Worm (Caenorhabditis elegans) whole organism, L2 larva: ENCODE data around the gene clec-56.

Experiments
- F13H6.1 ChIP-seq: sonication (generic microtip); optimal IDR thresholded peaks from 2 replicates; lab custom pipeline; 2016; ENCODE audit warnings: missing genetic modification characterization, missing compliant biosample characterization
- R02D3.7 ChIP-seq: fragments of 150-350 bp; optimal IDR thresholded peaks from 2 replicates; lab custom pipeline; 2014; ENCODE audit warnings: missing biosample characterization, missing genetic modification characterization
- ZK546.5 ChIP-seq: sonication (generic microtip); optimal IDR thresholded peaks from 2 replicates; lab custom pipeline; 2017; ENCODE audit warnings: missing biosample characterization, missing genetic modification characterization
- aly-2 ChIP-seq: fragments of 150-350 bp; optimal IDR thresholded peaks from 2 replicates; lab custom pipeline; 2014; ENCODE audit warnings: missing biosample characterization, missing genetic modification characterization
- blmp-1 ChIP-seq: sonication (generic microtip); optimal IDR thresholded peaks from 2 replicates; lab custom pipeline; 2017; ENCODE audit warnings: missing genetic modification characterization, mild to moderate bottlenecking, missing compliant biosample characterization, antibody characterized with exemption, moderate library complexity; ENCODE audit not compliant: insufficient read depth
- ceh-82 ChIP-seq: fragments of 150-350 bp; optimal IDR thresholded peaks from 2 replicates; lab custom pipeline; 2014; ENCODE audit warnings: missing biosample characterization, missing genetic modification characterization
- dmd-4 ChIP-seq: sonication (generic microtip); optimal IDR thresholded peaks from 2 replicates; lab custom pipeline; 2017; ENCODE audit warnings: missing biosample characterization, missing genetic modification characterization
- elt-1 ChIP-seq: fragments of 150-350 bp; optimal IDR thresholded peaks from 2 replicates; lab custom pipeline; 2014; ENCODE audit warnings: missing biosample characterization, missing genetic modification characterization
- fos-1 ChIP-seq: fragments of 150-350 bp; optimal IDR thresholded peaks from 2 replicates; lab custom pipeline; 2014; ENCODE audit warnings: missing biosample characterization, missing genetic modification characterization
- gmeb-1 ChIP-seq: fragments of 150-350 bp; optimal IDR thresholded peaks from 2 replicates; lab custom pipeline; 2014; ENCODE audit warnings: missing biosample characterization, missing genetic modification characterization
- lin-13 ChIP-seq: fragments of 150-350 bp; optimal IDR thresholded peaks from 2 replicates; lab custom pipeline; 2014; ENCODE audit warnings: missing biosample characterization, missing genetic modification reagents, missing genetic modification characterization
- lin-39 ChIP-seq: fragments of 150-350 bp; optimal IDR thresholded peaks from 2 replicates; lab custom pipeline; 2014; ENCODE audit warnings: missing biosample characterization, missing genetic modification reagents, missing genetic modification characterization
- lsy-2 ChIP-seq, 2 experiments: fragments of 150-350 bp in 1 of 2; sonication (generic microtip) in 1 of 2; optimal IDR thresholded peaks; 2 replicates each; lab custom pipeline; 2014 to 2017; ENCODE audit warnings: missing biosample characterization in 2 of 2, missing genetic modification characterization in 2 of 2
- mab-5 ChIP-seq: fragments of 150-350 bp; optimal IDR thresholded peaks from 2 replicates; lab custom pipeline; 2014; ENCODE audit warnings: missing biosample characterization, missing genetic modification characterization
- mbf-1 ChIP-seq: sonication (generic microtip); optimal IDR thresholded peaks from 2 replicates; lab custom pipeline; 2017; ENCODE audit warnings: missing biosample characterization, missing genetic modification characterization
- mdl-1 ChIP-seq, 2 experiments: fragments of 150-350 bp in 1 of 2; sonication (generic microtip) in 1 of 2; optimal IDR thresholded peaks; 2 replicates each; lab custom pipeline; 2017; ENCODE audit warnings: missing biosample characterization in 2 of 2, missing genetic modification characterization in 2 of 2
- nhr-10 ChIP-seq: sonication (generic microtip); optimal IDR thresholded peaks from 2 replicates; lab custom pipeline; 2017; ENCODE audit warnings: missing biosample characterization, missing genetic modification characterization
- nhr-11 ChIP-seq: fragments of 150-350 bp; optimal IDR thresholded peaks from 2 replicates; lab custom pipeline; 2014; ENCODE audit warnings: missing biosample characterization, missing genetic modification characterization
- nhr-129 ChIP-seq: fragments of 150-350 bp; optimal IDR thresholded peaks from 2 replicates; lab custom pipeline; 2014; ENCODE audit warnings: missing biosample characterization, missing genetic modification characterization
- nhr-23 ChIP-seq: fragments of 150-350 bp; optimal IDR thresholded peaks from 2 replicates; lab custom pipeline; 2014; ENCODE audit warnings: missing biosample characterization, missing genetic modification reagents, missing genetic modification characterization
- nhr-237 ChIP-seq: fragments of 150-350 bp; optimal IDR thresholded peaks from 2 replicates; lab custom pipeline; 2014; ENCODE audit warnings: missing biosample characterization, missing genetic modification characterization
- nhr-25 ChIP-seq: fragments of 150-350 bp; sonication (generic microtip); optimal IDR thresholded peaks from 3 replicates; lab custom pipeline; 2014; ENCODE audit warnings: missing biosample characterization, missing genetic modification characterization
- nhr-6 ChIP-seq: fragments of 150-350 bp; optimal IDR thresholded peaks from 2 replicates; lab custom pipeline; 2014; ENCODE audit warnings: missing biosample characterization, missing genetic modification characterization
- nhr-77 ChIP-seq: fragments of 150-350 bp; optimal IDR thresholded peaks from 2 replicates; lab custom pipeline; 2014; ENCODE audit warnings: missing biosample characterization, missing genetic modification characterization
- skn-1 ChIP-seq: sonication (generic microtip); optimal IDR thresholded peaks from 2 replicates; lab custom pipeline; 2017; ENCODE audit warnings: missing biosample characterization, missing genetic modification characterization
- snpc-4 ChIP-seq: fragments of 150-350 bp; optimal IDR thresholded peaks from 2 replicates; lab custom pipeline; 2014; ENCODE audit warnings: missing biosample characterization, missing genetic modification characterization
- unc-55 ChIP-seq: fragments of 150-350 bp; sonication (generic microtip); optimal IDR thresholded peaks from 3 replicates; lab custom pipeline; 2014; ENCODE audit warnings: missing biosample characterization, missing genetic modification reagents, missing genetic modification characterization
- zag-1 ChIP-seq: fragments of 150-350 bp; optimal IDR thresholded peaks from 2 replicates; lab custom pipeline; 2014; ENCODE audit warnings: missing biosample characterization, missing genetic modification characterization
- ztf-1 ChIP-seq: fragments of 200-800 bp; sonication (Bioruptor generic); conservative IDR thresholded peaks from 2 replicates; pipeline ENCODE4 v1.3.6; 2022; ENCODE audit warnings: missing genetic modification characterization, missing compliant biosample characterization
- ztf-11 ChIP-seq: sonication (generic microtip); optimal IDR thresholded peaks from 2 replicates; lab custom pipeline; 2017; ENCODE audit warnings: missing biosample characterization, missing genetic modification characterization
- ztf-4 ChIP-seq: fragments of 150-350 bp; optimal IDR thresholded peaks from 2 replicates; lab custom pipeline; 2014; ENCODE audit warnings: missing biosample characterization, missing genetic modification characterization

clec-56 gene

DNA sequence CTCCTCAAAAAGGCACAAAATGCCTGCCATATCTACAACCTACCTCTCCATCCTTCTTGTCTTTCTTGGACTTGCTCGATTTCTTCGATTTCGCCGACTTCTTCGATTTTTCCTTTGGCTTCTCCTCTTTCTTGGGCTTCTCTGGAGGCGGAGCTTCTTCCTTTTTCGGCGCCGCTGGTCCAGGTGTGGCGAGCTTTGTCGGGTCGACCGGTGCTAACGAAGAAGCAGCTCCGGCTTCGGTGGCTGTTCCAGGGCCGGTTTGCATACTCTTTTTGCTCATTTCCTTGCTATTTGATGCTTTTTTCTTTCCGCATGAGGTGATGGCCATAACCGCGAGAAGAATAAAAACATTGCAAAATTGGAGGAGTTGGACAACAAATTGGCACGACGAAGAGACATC is 6.3 kb downstream of the clec-56 start:
- TF ChIP-seq nhr-23 (tag; lab: Kevin White, UChicago) (no peak), zag-1 (tag; lab: Kevin White, UChicago) (no peak), lin-13 (GFP tag; lab: Kevin White, UChicago) (no peak), mbf-1 (tag; lab: Kevin White, UChicago) (no peak), dmd-4 (tag; lab: Kevin White, UChicago) (no peak), blmp-1 (tag; lab: Kevin White, UChicago) (no peak), elt-1 (tag; lab: Kevin White, UChicago) (no peak), nhr-11 (tag; lab: Kevin White, UChicago) (no peak), unc-55 (GFP tag; lab: Kevin White, UChicago) (no peak), aly-2 (tag; lab: Kevin White, UChicago) (no peak)

DNA sequence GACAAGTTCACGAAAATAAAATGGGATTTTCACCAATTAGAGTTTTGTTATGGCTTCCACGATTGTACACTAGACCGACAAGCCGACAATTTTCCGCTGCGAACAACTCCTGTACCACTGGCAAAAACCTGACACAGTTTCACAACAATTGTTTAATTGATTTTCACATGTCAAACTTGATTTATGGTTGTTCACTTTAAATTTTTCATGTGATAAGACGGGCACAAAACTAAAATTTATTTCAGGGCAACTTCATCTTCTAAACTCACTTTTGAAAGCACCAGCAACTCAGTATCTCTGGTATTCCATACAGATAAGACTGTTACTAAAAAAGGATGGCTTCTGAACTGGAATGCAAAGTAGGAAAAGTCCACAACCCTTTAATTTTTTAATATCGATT is 7.2 kb downstream of the clec-56 start, which contains the start of gene R02D5.7:
TSS of gene R02D5.7 (minus strand) at position 101 of the 400 bp plus-strand sequence.
- no peak for TF ChIP-seq ztf-4
- no peak for TF ChIP-seq nhr-237 (tag; lab: Kevin White, UChicago)
- no peak for TF ChIP-seq F13H6.1 (tag; lab: Kevin White, UChicago)
- no peak for TF ChIP-seq lsy-2 (tag; optimal IDR thresholded peaks at IDR 0.05; lab: Kevin White, UChicago)
- no peak for TF ChIP-seq mbf-1 (tag; lab: Kevin White, UChicago)
- TF ChIP-seq lin-39 (tag; lab: Kevin White, UChicago) = no peak
- TF ChIP-seq ztf-11 (tag; lab: Kevin White, UChicago) = no peak
- TF ChIP-seq mab-5 = no peak
- no peak for TF ChIP-seq snpc-4 (tag; lab: Kevin White, UChicago)
- no peak for TF ChIP-seq nhr-25 (tag; lab: Kevin White, UChicago)
- TF ChIP-seq nhr-10 (tag; lab: Kevin White, UChicago) = no peak
- TF ChIP-seq zag-1 (tag; lab: Kevin White, UChicago) = no peak
- TF ChIP-seq gmeb-1 = no peak
- no peak for TF ChIP-seq skn-1
- TF ChIP-seq unc-55 (GFP tag; lab: Kevin White, UChicago) = no peak
- TF ChIP-seq nhr-129 (tag; lab: Kevin White, UChicago) = no peak

DNA sequence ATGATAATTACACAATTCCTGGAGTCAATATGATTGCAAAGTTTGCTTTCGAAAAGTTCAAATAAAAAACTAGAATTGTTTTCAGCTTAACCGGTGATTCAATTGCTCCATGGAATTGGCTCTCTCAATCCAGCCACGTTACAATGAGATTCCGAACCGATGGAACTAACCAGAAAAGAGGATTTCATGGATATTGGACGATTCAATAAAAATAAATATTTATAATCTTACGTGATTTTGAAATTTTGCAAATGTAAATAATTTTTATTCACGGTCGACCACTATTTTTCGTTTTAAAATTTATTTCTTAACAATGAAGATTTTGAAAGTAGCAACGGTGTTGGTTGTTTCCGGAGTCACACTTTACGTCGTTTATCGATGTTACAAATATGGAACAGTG is 7.8 kb downstream of the clec-56 start, which contains the start of gene R02D5.10:
TSS of gene R02D5.10 (plus strand) at position 301 of the 400 bp plus-strand sequence.
- TF ChIP-seq dmd-4 (tag; lab: Kevin White, UChicago) (no peak), mdl-1 (tag; optimal IDR thresholded peaks at IDR 0.05; lab: Kevin White, UChicago) (no peak), mbf-1 (tag; lab: Kevin White, UChicago) (no peak)

DNA sequence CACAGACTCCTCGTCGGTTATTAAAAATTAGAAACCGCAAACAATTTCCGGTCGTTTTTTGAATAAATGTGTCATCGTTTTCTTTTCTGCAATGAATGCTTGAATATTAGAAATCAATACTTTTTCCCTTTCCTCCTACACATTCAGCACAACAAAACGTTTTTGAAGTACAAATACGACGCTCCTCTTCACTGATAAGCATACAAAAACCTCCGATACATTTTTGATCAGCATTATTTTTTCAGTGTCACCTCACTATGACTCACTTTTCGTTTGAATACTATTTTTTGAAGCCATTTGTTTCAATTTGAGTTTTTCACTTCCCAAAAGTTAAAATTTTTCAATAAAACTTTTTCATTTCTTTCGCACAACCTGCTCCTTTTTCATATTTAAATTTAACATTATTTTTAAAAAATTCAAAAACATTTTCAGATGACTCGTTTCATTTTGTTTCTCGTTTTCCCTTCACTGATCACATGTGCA is 8.6 kb downstream of the clec-56 start, which contains the start of gene R02D5.3:
TSS of gene R02D5.3 (plus strand) at position 433 of the 483 bp plus-strand sequence.
- TF ChIP-seq skn-1 = peak; percentile 61
- no peak for TF ChIP-seq ztf-1 (GFP tag; lab: Robert Waterston, UW)
- peak; percentile 96 for TF ChIP-seq fos-1 (tag; lab: Kevin White, UChicago)

DNA sequence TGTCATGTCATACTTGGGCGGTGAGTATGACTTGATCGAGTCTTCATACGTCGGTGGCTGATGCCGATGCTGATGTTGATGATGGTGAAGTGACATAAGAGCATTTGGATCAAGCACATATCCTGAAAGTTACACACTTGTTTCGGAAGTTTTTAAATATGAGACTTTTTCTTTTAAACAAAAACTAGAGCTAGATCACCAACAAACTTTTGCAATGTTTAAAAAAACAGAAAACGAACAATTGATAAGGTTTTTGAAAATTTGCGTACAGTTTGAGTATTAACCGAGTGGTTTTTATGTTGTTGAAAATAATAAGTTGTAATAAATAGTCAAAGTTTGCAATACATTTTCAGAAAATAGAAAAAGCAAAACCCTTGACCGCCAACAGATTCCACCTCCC is 10.4 kb downstream of the clec-56 start, which contains the start of gene R02D5.4:
TSS of gene R02D5.4 (minus strand) at position 101 of the 400 bp plus-strand sequence.
- TF ChIP-seq ztf-11 (tag; lab: Kevin White, UChicago) = no peak
- TF ChIP-seq ZK546.5 (tag; lab: Kevin White, UChicago) = no peak
- TF ChIP-seq nhr-6 = no peak
- no peak for TF ChIP-seq R02D3.7 (tag; lab: Kevin White, UChicago)
- no peak for TF ChIP-seq nhr-77 (tag; lab: Kevin White, UChicago)
- TF ChIP-seq lin-13 (GFP tag; lab: Kevin White, UChicago) = no peak
- no peak for TF ChIP-seq skn-1
- TF ChIP-seq lsy-2 (tag; optimal IDR thresholded peaks at IDR 0.05; lab: Kevin White, UChicago) = no peak
- TF ChIP-seq, all 48 proteins: peak for 0

DNA sequence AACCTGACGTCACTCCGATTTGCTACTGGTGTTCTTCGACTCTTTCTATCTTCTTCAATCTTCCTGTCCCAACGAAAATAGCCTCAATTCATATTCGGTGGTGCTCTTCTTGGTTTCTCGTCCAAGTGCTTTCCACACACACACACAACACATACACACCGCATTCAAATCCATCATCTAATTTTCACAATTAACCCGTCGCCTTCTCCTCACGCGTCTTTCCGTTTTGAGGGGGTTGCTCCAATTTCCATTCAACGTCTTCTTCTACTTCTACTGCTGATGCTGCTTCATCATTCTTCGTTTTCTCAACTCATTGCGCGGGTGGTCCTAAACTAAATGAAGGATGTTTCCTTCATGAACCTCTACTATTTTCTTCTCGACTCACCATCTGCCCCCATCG is 16.9 kb downstream of the clec-56 start:
- TF ChIP-seq ceh-82 (tag; lab: Kevin White, UChicago) (no peak), fos-1 (tag; lab: Kevin White, UChicago) (no peak), R02D3.7 (tag; lab: Kevin White, UChicago) (no peak), blmp-1 (tag; lab: Kevin White, UChicago) (no peak), nhr-129 (tag; lab: Kevin White, UChicago) (no peak)
